Fruit fly (Drosophila melanogaster): ENCODE measurements around the gene Mcr.

- TF ChIP-seq usp (GFP tag; optimal IDR thresholded peaks at IDR 0.05) (no peak), CG6175 (GFP tag; IDR thresholded peaks at IDR 0.05) (no peak), Spps (tag; optimal IDR thresholded peaks at IDR 0.05) (no peak), CG42726 (GFP tag; IDR thresholded peaks at IDR 0.05; ENCODE audit: partially characterized antibody) (peak; percentile 21; the same call in 1 of the 2 replicates), cas (GFP tag; IDR thresholded peaks at IDR 0.05) (no peak), CG16813 (GFP tag; IDR thresholded peaks at IDR 0.05; ENCODE audit: partially characterized antibody) (peak; percentile 5; the same call in 2 of the 3 replicates)
Observed at dm6 chr2L:8043282-8043668, 39.5 kb downstream of the Mcr start, which contains the start of gene Megf8.
